Worm (Caenorhabditis elegans) whole organism, late embryonic: ENCODE data around the gene ubc-22.

ENCODE experiments used
- ama-1 ChIP-seq: fragments of 150-350 bp; optimal IDR thresholded peaks from 2 replicates; lab custom pipeline; 2014
- che-1 ChIP-seq: sonication (generic microtip); optimal IDR thresholded peaks from 2 replicates; lab custom pipeline; 2016; ENCODE audit warnings: mild to moderate bottlenecking, missing genetic modification characterization, missing compliant biosample characterization
- fkh-6 ChIP-seq: sonication (generic microtip); optimal IDR thresholded peaks from 2 replicates; lab custom pipeline; 2016; ENCODE audit warnings: missing genetic modification characterization, missing compliant biosample characterization
- hlh-13 ChIP-seq: fragments of 200-800 bp; sonication (Bioruptor generic); optimal IDR thresholded peaks from 2 replicates; lab custom pipeline; 2018; ENCODE audit warnings: mild to moderate bottlenecking, missing genetic modification characterization, missing compliant biosample characterization
- nhr-11 ChIP-seq: fragments of 150-350 bp; optimal IDR thresholded peaks from 2 replicates; lab custom pipeline; 2014; ENCODE audit warnings: missing biosample characterization, missing genetic modification characterization
- pag-3 ChIP-seq: sonication (generic microtip); optimal IDR thresholded peaks from 2 replicates; lab custom pipeline; 2016; ENCODE audit warnings: missing compliant biosample characterization, missing genetic modification characterization, borderline replicate concordance
- pax-1 ChIP-seq: fragments of 150-350 bp; optimal IDR thresholded peaks from 2 replicates; lab custom pipeline; 2014; ENCODE audit warnings: missing biosample characterization, missing genetic modification characterization
- pha-4 ChIP-seq: fragments of 150-350 bp; optimal IDR thresholded peaks from 2 replicates; lab custom pipeline; 2018; ENCODE audit warnings: missing biosample characterization, missing genetic modification reagents, missing genetic modification characterization
- rnt-1 ChIP-seq: sonication (generic microtip); optimal IDR thresholded peaks from 2 replicates; lab custom pipeline; 2016; ENCODE audit warnings: missing genetic modification characterization, missing compliant biosample characterization
- sox-4 ChIP-seq: sonication (generic microtip); optimal IDR thresholded peaks from 2 replicates; lab custom pipeline; 2017; ENCODE audit warnings: mild to moderate bottlenecking, missing genetic modification characterization, inconsistent platforms, missing compliant biosample characterization
- tbx-7 ChIP-seq: sonication (generic microtip); optimal IDR thresholded peaks from 2 replicates; lab custom pipeline; 2016; ENCODE audit warnings: missing genotype, missing genetic modification characterization, missing compliant biosample characterization
- unc-3 ChIP-seq, 2 experiments: fragments of 200-800 bp in 1 of 2; sonication (Bioruptor generic) in 1 of 2; sonication (generic microtip) in 1 of 2; conservative IDR thresholded peaks in 1 of 2; optimal IDR thresholded peaks in 1 of 2; 2 replicates each; pipeline versions ENCODE4 v1.3.6 to Lab custom; 2016 to 2022; ENCODE audit warnings: missing compliant biosample characterization in 2 of 2, missing genetic modification characterization in 2 of 2, missing genetic modification reagents in 1 of 2

DNA sequence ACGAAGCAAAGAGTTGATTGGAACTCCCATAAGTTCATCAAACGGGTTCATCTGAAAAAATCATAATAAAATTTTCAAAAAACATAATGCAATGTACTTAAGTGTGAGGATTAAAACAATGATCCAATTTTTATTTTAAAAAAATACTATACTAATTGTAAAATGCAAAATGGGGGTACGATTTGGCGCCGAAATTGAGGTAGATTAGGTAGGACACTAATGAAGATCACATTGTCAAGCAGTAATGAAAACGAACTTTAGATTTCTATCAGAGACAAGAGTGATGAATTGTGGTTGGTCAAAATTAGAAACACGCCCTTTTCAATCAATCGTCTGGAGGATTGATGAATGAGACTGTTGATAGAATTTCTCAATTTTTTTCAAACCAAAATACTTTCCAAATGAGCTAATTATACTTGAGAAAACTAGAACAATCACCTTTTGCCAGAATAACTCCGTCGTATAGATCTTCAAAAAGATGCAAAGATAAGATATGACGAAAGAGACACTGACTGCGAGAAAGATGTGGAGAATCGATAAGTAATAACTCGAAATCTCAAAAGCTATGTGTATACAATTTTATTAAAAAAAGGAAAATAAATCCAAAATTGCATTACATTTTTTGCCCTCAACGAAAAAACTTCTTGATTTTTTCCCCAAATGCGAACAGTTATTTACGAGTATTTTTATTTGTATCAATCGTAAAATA lies 10.9 kb downstream of the ubc-22 start, which contains the start of gene C06E2.5:
- no peak for TF ChIP-seq pag-3 (tag; lab: Kevin White, UChicago)
- TF ChIP-seq sox-4 (tag; lab: Kevin White, UChicago) = no peak
- TF ChIP-seq pha-4 = no peak
- no peak for TF ChIP-seq ama-1 (lab: Kevin White, UChicago)
- TF ChIP-seq hlh-13 = no peak
- no peak for TF ChIP-seq fkh-6
- TF ChIP-seq tbx-7 (tag; lab: Kevin White, UChicago) = no peak
- TF ChIP-seq nhr-11 (tag; lab: Kevin White, UChicago) = no peak
- no peak for TF ChIP-seq che-1
- no peak for TF ChIP-seq pax-1 (tag; lab: Kevin White, UChicago)
- no peak for TF ChIP-seq unc-3 (GFP tag; conservative IDR thresholded peaks at IDR 0.05; lab: Robert Waterston, UW)
- TF ChIP-seq unc-3 (tag; optimal IDR thresholded peaks at IDR 0.05; lab: Kevin White, UChicago) = no peak
- TF ChIP-seq rnt-1 (tag; lab: Kevin White, UChicago) = no peak
